Worm (Caenorhabditis elegans): ENCODE data around the gene F44A6.4.

DNA sequence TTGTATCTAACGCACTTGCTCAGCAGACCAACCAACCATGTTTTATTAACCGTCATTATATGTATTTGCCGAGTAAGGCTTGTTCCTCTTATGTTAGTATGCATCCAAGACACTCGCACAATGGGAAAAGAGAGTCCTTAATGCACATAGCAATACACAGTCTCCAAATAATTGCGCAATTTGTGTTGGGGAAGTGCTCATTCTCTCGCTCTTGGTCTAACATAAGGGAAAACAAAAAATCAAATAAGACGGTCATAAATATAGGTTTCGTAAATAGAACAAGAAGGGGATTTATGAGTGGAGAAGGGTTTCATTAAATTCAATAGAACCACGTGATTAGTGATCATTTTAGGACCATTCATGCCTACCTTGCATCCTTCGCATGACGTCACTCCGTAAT is 11.8 kb downstream of the F44A6.4 start:
- TF ChIP-seq sptf-1 (tag; optimal IDR thresholded peaks at IDR 0.05) (no peak), snpc-4 (tag; optimal IDR thresholded peaks at IDR 0.05) (no peak), pha-4 (tag; optimal IDR thresholded peaks at IDR 0.05) (no peak), nhr-12 (tag; optimal IDR thresholded peaks at IDR 0.05) (no peak), unc-62 (GFP tag; optimal IDR thresholded peaks at IDR 0.05) (no peak), lin-13 (tag; optimal IDR thresholded peaks at IDR 0.05) (no peak), nhr-2 (tag; optimal IDR thresholded peaks at IDR 0.05) (no peak), mab-5 (tag; optimal IDR thresholded peaks at IDR 0.05) (no peak), hlh-1 (tag; optimal IDR thresholded peaks at IDR 0.05) (no peak), nhr-237 (tag; optimal IDR thresholded peaks at IDR 0.05) (no peak)

Data from whole organism, mixed stage, embryonic.